Fruit fly (Drosophila melanogaster): ENCODE results near the gene Rca1.

The Rca1 gene

DNA sequence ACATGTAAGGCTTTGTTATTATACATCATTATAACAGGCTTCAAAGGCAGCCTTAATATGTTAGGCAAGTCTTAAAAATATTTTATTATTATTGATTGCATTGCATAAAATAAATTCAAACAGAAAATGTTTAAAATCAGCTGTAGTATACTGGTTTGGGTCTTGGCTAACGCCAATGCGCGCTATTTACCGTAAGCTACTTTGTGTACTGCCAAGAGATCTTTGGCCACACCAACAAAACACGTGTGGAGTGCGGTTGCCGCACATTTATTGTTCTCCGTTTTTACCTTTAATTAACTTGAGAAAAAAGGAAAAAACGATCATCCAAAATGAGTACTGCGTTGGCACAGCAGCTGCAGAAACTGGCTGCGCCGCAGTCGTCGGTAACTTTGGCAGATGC lies 1.8 kb downstream of the Rca1 start (continued):
- TF ChIP-seq tgo (GFP tag; IDR thresholded peaks at IDR 0.05) (no peak), Awh (GFP tag; IDR thresholded peaks at IDR 0.05) (no peak), onecut (GFP tag; IDR thresholded peaks at IDR 0.05) (no peak), CHES-1-like (GFP tag; optimal IDR thresholded peaks at IDR 0.05) (peak; percentile 53), Side (GFP tag; optimal IDR thresholded peaks at IDR 0.05) (no peak), TFAM (GFP tag; optimal IDR thresholded peaks at IDR 0.05) (no peak), lola (GFP tag; optimal IDR thresholded peaks at IDR 0.05) (no peak), CG15011 (GFP tag; optimal IDR thresholded peaks at IDR 0.05) (no peak), Nf-YC (tag; optimal IDR thresholded peaks at IDR 0.05) (no peak), fd102C (GFP tag; optimal IDR thresholded peaks at IDR 0.05) (no peak), cwo (GFP tag; optimal IDR thresholded peaks at IDR 0.05) (peak; percentile 76), chn (GFP tag; optimal IDR thresholded peaks at IDR 0.05) (no peak), H15 (GFP tag; IDR thresholded peaks at IDR 0.05) (no peak), Hand (GFP tag; optimal IDR thresholded peaks at IDR 0.05) (no peak), CG2116 (GFP tag; optimal IDR thresholded peaks at IDR 0.05) (peak; percentile 33), CG17328 (GFP tag; IDR thresholded peaks at IDR 0.05) (no peak), CG8089 (GFP tag; optimal IDR thresholded peaks at IDR 0.05) (no peak), Rfx (GFP tag; IDR thresholded peaks at IDR 0.05) (peak; percentile 32; the same call in 1 of the 2 replicates), Oaz (GFP tag; IDR thresholded peaks at IDR 0.05) (no peak), ci (GFP tag; IDR thresholded peaks at IDR 0.05) (peak; percentile 60; the same call in 2 of the 3 replicates), dpn (GFP tag; optimal IDR thresholded peaks at IDR 0.05) (no peak), Myb (GFP tag; optimal IDR thresholded peaks at IDR 0.05) (peak; percentile 67), bowl (GFP tag; IDR thresholded peaks at IDR 0.05) (no peak), Dref (GFP tag; IDR thresholded peaks at IDR 0.05) (peak; percentile 38), CG4617 (GFP tag; optimal IDR thresholded peaks at IDR 0.05; ENCODE audit: borderline replicate concordance) (peak; percentile 63), HLH3B (GFP tag; IDR thresholded peaks at IDR 0.05) (no peak), zfh2 (GFP tag; optimal IDR thresholded peaks at IDR 0.05) (no peak), Opbp (GFP tag; IDR thresholded peaks at IDR 0.05; ENCODE audit: partially characterized antibody) (peak; percentile 48; the same call in 2 of the 3 replicates), esg (GFP tag; conservative IDR thresholded peaks at IDR 0.05) (no peak), h (optimal IDR thresholded peaks at IDR 0.05) (no peak), HLHmδ (GFP tag; optimal IDR thresholded peaks at IDR 0.05) (no peak), Doc3 (GFP tag; IDR thresholded peaks at IDR 0.05; ENCODE audit: partially characterized antibody) (no peak), CG12942 (GFP tag; optimal IDR thresholded peaks at IDR 0.05) (no peak), fu2 (GFP tag; optimal IDR thresholded peaks at IDR 0.05) (no peak), pb (GFP tag; optimal IDR thresholded peaks at IDR 0.05) (no peak), CG10979 (tag; optimal IDR thresholded peaks at IDR 0.05) (no peak), CG33557 (GFP tag; optimal IDR thresholded peaks at IDR 0.05) (no peak), Stat92E (GFP tag; optimal IDR thresholded peaks at IDR 0.05) (no peak), CG18011 (GFP tag; optimal IDR thresholded peaks at IDR 0.05) (no peak), sob (GFP tag; IDR thresholded peaks at IDR 0.05) (no peak), sug (tag; optimal IDR thresholded peaks at IDR 0.05) (no peak), CG9932 (GFP tag; IDR thresholded peaks at IDR 0.05) (no peak), zfh1 (GFP tag; IDR thresholded peaks at IDR 0.05) (0 out of 3 replicates have a peak, but pooled peaks have one; percentile 32), Adf1 (GFP tag; IDR thresholded peaks at IDR 0.05) (no peak), Meics (GFP tag; optimal IDR thresholded peaks at IDR 0.05) (no peak), CG12659 (GFP tag; optimal IDR thresholded peaks at IDR 0.05) (no peak), dmrt99B (tag; optimal IDR thresholded peaks at IDR 0.05) (no peak), NFAT (GFP tag; IDR thresholded peaks at IDR 0.05) (no peak), schlank (tag; optimal IDR thresholded peaks at IDR 0.05) (no peak), CG13424 (tag; optimal IDR thresholded peaks at IDR 0.05) (no peak), Fer3 (tag; optimal IDR thresholded peaks at IDR 0.05) (no peak), Camta (GFP tag; optimal IDR thresholded peaks at IDR 0.05) (no peak)

All from whole organism, embryonic.